Worm (Caenorhabditis elegans) whole organism, L1 larva: ENCODE data around the gene fbxa-224.

Experiments used
- ces-1 ChIP-seq: fragments of 150-350 bp; optimal IDR thresholded peaks from 2 replicates; lab custom pipeline; 2014; ENCODE audit warnings: missing biosample characterization, missing genetic modification reagents, missing genetic modification characterization
- efl-3 ChIP-seq: fragments of 200-800 bp; sonication (Bioruptor generic); optimal IDR thresholded peaks from 2 replicates; lab custom pipeline; 2018; ENCODE audit warnings: mild to moderate bottlenecking, missing genetic modification characterization, missing compliant biosample characterization
- elt-2 ChIP-seq: sonication (generic microtip); optimal IDR thresholded peaks from 2 replicates; lab custom pipeline; 2016; ENCODE audit warnings: missing genetic modification characterization, mild to moderate bottlenecking, inconsistent platforms, missing compliant biosample characterization, missing genetic modification reagents
- elt-3 ChIP-seq, 6 experiments: fragments of 150-350 bp in 1 of 6; sonication (generic microtip); optimal IDR thresholded peaks; 2 replicates each; lab custom pipeline; 2017 to 2018; ENCODE audit warnings: missing biosample characterization in 6 of 6, missing genetic modification characterization in 6 of 6, inconsistent platforms in 1 of 6
- lin-15B ChIP-seq: fragments of 150-350 bp; sonication (generic microtip); optimal IDR thresholded peaks from 3 replicates; lab custom pipeline; 2014; ENCODE audit warnings: missing biosample characterization, missing genetic modification characterization
- lsy-2 ChIP-seq, 2 experiments: fragments of 150-350 bp; optimal IDR thresholded peaks; 2 replicates each; lab custom pipeline; 2014; ENCODE audit warnings: missing biosample characterization in 2 of 2, missing genetic modification characterization in 2 of 2
- zag-1 ChIP-seq: fragments of 150-350 bp; optimal IDR thresholded peaks from 2 replicates; lab custom pipeline; 2014; ENCODE audit warnings: missing biosample characterization, missing genetic modification characterization

- no peak for TF ChIP-seq efl-3 (GFP tag; lab: Kevin White, UChicago)
- peak; percentile 80 to 83 for TF ChIP-seq lsy-2 (tag; optimal IDR thresholded peaks at IDR 0.05; lab: Kevin White, UChicago)
- TF ChIP-seq zag-1 (tag; lab: Kevin White, UChicago) = no peak
- TF ChIP-seq elt-3 (tag; optimal IDR thresholded peaks at IDR 0.05; lab: Kevin White, UChicago) = peak in 4 of 6 experiments; percentile 9 to 89 (median 72)
- TF ChIP-seq lin-15B (tag; lab: Kevin White, UChicago) = no peak
- TF ChIP-seq ces-1 (GFP tag; lab: Kevin White, UChicago) = no peak
- TF ChIP-seq elt-2 (tag; lab: Kevin White, UChicago) = peak; percentile 89
These were observed 18.8 kb downstream of the fbxa-224 start, which contains the start of gene ZK1290.5 for ce11 chrII:7529078-7529683.
